Fruit fly (Drosophila melanogaster) whole organism, embryonic: ENCODE data around the gene CG7289.

ENCODE experiments used
- Bdp1 ChIP-seq: fragments of 200-800 bp; sonication (Bioruptor generic); optimal IDR thresholded peaks from 3 replicates; lab custom pipeline; 2016; ENCODE audit warnings: missing biosample characterization, missing genetic modification characterization
- Blimp-1 ChIP-seq: fragments of 200-800 bp; sonication (Bioruptor generic); optimal IDR thresholded peaks from 3 replicates; lab custom pipeline; 2018; ENCODE audit warnings: missing biosample characterization, missing genetic modification characterization, mild to moderate bottlenecking, moderate library complexity, missing genetic modification reagents
- CG10654 ChIP-seq: fragments of 200-800 bp; sonication (Bioruptor generic); optimal IDR thresholded peaks from 2 replicates; lab custom pipeline; 2016; ENCODE audit warnings: missing biosample characterization, missing genetic modification characterization
- CG10959 ChIP-seq: fragments of 200-800 bp; sonication (Bioruptor generic); IDR thresholded peaks from 2 replicates; pipeline ENCODE4 v1.3.6; 2022; ENCODE audit warnings: missing biosample characterization, missing genetic modification characterization
- CG12942 ChIP-seq: fragments of 200-800 bp; sonication (Bioruptor generic); optimal IDR thresholded peaks from 3 replicates; lab custom pipeline; 2016; ENCODE audit warnings: missing biosample characterization, missing genetic modification characterization
- CG13624 ChIP-seq: fragments of 200-800 bp; sonication (Bioruptor generic); optimal IDR thresholded peaks from 2 replicates; lab custom pipeline; 2016; ENCODE audit warnings: missing biosample characterization, missing genetic modification characterization
- CG16813 ChIP-seq: fragments of 200-800 bp; sonication (Bioruptor generic); IDR thresholded peaks from 3 replicates; pipeline ENCODE4 v1.3.6; 2022; ENCODE audit warnings: missing biosample characterization, missing genetic modification characterization; ENCODE audit not compliant: partially characterized antibody
- CG17328 ChIP-seq: fragments of 200-800 bp; sonication (Bioruptor generic); IDR thresholded peaks from 2 replicates; pipeline ENCODE4 v1.3.6; 2022; ENCODE audit warnings: missing biosample characterization, missing genetic modification characterization
- CG31224 ChIP-seq: fragments of 200-800 bp; sonication (Bioruptor generic); IDR thresholded peaks from 2 replicates; pipeline ENCODE4 v1.3.6; 2022; ENCODE audit warnings: missing biosample characterization, missing genetic modification characterization
- CG34224 ChIP-seq: fragments of 200-800 bp; sonication (Bioruptor generic); IDR thresholded peaks from 3 replicates; pipeline ENCODE4 v1.3.6; 2022; ENCODE audit warnings: missing biosample characterization, missing genetic modification characterization; ENCODE audit not compliant: partially characterized antibody
- CG4282 ChIP-seq: fragments of 200-800 bp; sonication (Bioruptor generic); optimal IDR thresholded peaks from 2 replicates; lab custom pipeline; 2016; ENCODE audit warnings: missing biosample characterization, missing genetic modification characterization
- CG5245 ChIP-seq: fragments of 200-800 bp; sonication (Bioruptor generic); optimal IDR thresholded peaks from 3 replicates; lab custom pipeline; 2016; ENCODE audit warnings: missing biosample characterization, missing genetic modification characterization
- CG6254 ChIP-seq: fragments of 200-800 bp; sonication (Bioruptor generic); optimal IDR thresholded peaks from 3 replicates; lab custom pipeline; 2017; ENCODE audit warnings: mild to moderate bottlenecking, missing biosample characterization, missing genetic modification reagents, missing genetic modification characterization
- CG6683 ChIP-seq: fragments of 200-800 bp; sonication (Bioruptor generic); optimal IDR thresholded peaks from 2 replicates; lab custom pipeline; 2017; ENCODE audit warnings: missing biosample characterization, mild to moderate bottlenecking, missing genetic modification characterization, missing genetic modification reagents
- CG6813 ChIP-seq: fragments of 200-800 bp; sonication (Bioruptor generic); optimal IDR thresholded peaks from 2 replicates; lab custom pipeline; 2017; ENCODE audit warnings: missing biosample characterization, missing genetic modification characterization, mild to moderate bottlenecking, moderate library complexity, missing genetic modification reagents
- CG8359 ChIP-seq: fragments of 200-800 bp; sonication (Bioruptor generic); optimal IDR thresholded peaks from 2 replicates; lab custom pipeline; 2017; ENCODE audit warnings: missing biosample characterization, mild to moderate bottlenecking, missing genetic modification characterization, borderline replicate concordance
- CHES-1-like ChIP-seq: fragments of 200-800 bp; sonication (Bioruptor generic); optimal IDR thresholded peaks from 2 replicates; lab custom pipeline; 2016; ENCODE audit warnings: missing biosample characterization, missing genetic modification characterization
- CkIIα-i1 ChIP-seq: fragments of 200-800 bp; sonication (Bioruptor generic); IDR thresholded peaks from 2 replicates; pipeline ENCODE4 v1.3.6; 2022; ENCODE audit warnings: missing biosample characterization, missing genetic modification characterization
- Deaf1 ChIP-seq: fragments of 200-800 bp; optimal IDR thresholded peaks from 3 replicates; lab custom pipeline; 2019; ENCODE audit warnings: missing biosample characterization, mild to moderate bottlenecking, missing genetic modification characterization, moderate library complexity
- Dll ChIP-seq: fragments of 200-800 bp; sonication (Bioruptor generic); IDR thresholded peaks from 4 replicates; pipeline ENCODE4 v1.3.6; 2022; ENCODE audit warnings: missing biosample characterization, missing genetic modification characterization; ENCODE audit not compliant: partially characterized antibody
- Elba2 ChIP-seq: fragments of 200-800 bp; sonication (Bioruptor generic); optimal IDR thresholded peaks from 3 replicates; lab custom pipeline; 2016; ENCODE audit warnings: missing biosample characterization, missing genetic modification characterization
- HLH4C ChIP-seq: fragments of 200-800 bp; sonication (Bioruptor generic); IDR thresholded peaks from 3 replicates; pipeline ENCODE4 v1.3.6; 2022; ENCODE audit warnings: missing biosample characterization, missing genetic modification characterization; ENCODE audit not compliant: partially characterized antibody
- HmgZ ChIP-seq: fragments of 200-800 bp; sonication (Bioruptor generic); optimal IDR thresholded peaks from 2 replicates; lab custom pipeline; 2018; ENCODE audit warnings: missing biosample characterization, mild to moderate bottlenecking, missing genetic modification characterization
- Med ChIP-seq: fragments of 200-800 bp; sonication (Bioruptor generic); peaks from one replicate; lab custom pipeline; 2016; ENCODE audit warnings: missing biosample characterization, missing genetic modification characterization, mild to moderate bottlenecking, inconsistent platforms, moderate library complexity
- Nf-YC ChIP-seq: fragments of 200-800 bp; optimal IDR thresholded peaks from 3 replicates; lab custom pipeline; 2019; ENCODE audit warnings: missing biosample characterization, mild to moderate bottlenecking, missing genetic modification characterization, moderate library complexity
- Side ChIP-seq: fragments of 200-800 bp; sonication (Bioruptor generic); optimal IDR thresholded peaks from 2 replicates; lab custom pipeline; 2016; ENCODE audit warnings: missing biosample characterization, missing genetic modification characterization
- ab ChIP-seq: fragments of 200-800 bp; sonication (Bioruptor generic); optimal IDR thresholded peaks from 2 replicates; lab custom pipeline; 2016; ENCODE audit warnings: missing biosample characterization, missing genetic modification characterization
- amos ChIP-seq: fragments of 200-800 bp; sonication (Bioruptor generic); IDR thresholded peaks from 2 replicates; pipeline ENCODE4 v1.3.6; 2022; ENCODE audit warnings: missing biosample characterization, missing genetic modification characterization; ENCODE audit not compliant: partially characterized antibody
- ara ChIP-seq: fragments of 200-800 bp; sonication (Bioruptor generic); IDR thresholded peaks from 2 replicates; pipeline ENCODE4 v1.3.6; 2022; ENCODE audit warnings: missing biosample characterization, missing genetic modification characterization
- ato ChIP-seq: fragments of 200-800 bp; sonication (Bioruptor generic); IDR thresholded peaks from 2 replicates; pipeline ENCODE4 v1.3.6; 2022; ENCODE audit warnings: missing biosample characterization, missing genetic modification characterization; ENCODE audit not compliant: partially characterized antibody
- crp ChIP-seq, 2 experiments: fragments of 200-800 bp; sonication (Bioruptor generic); optimal IDR thresholded peaks; 2 replicates in 1 of 2; 3 replicates in 1 of 2; lab custom pipeline; 2017; ENCODE audit warnings: missing biosample characterization in 2 of 2, missing genetic modification characterization in 2 of 2, mild to moderate bottlenecking in 1 of 2, moderate library complexity in 1 of 2
- cwo ChIP-seq: fragments of 200-800 bp; sonication (Bioruptor generic); optimal IDR thresholded peaks from 3 replicates; lab custom pipeline; 2017; ENCODE audit warnings: missing biosample characterization, missing genetic modification characterization, mild to moderate bottlenecking, moderate library complexity, missing genetic modification reagents
- dmrt11E ChIP-seq: fragments of 200-800 bp; sonication (Bioruptor generic); optimal IDR thresholded peaks from 3 replicates; lab custom pipeline; 2018; ENCODE audit warnings: missing biosample characterization, mild to moderate bottlenecking, missing genetic modification characterization, moderate library complexity
- eve ChIP-seq, 2 experiments: fragments of >200 bp; optimal IDR thresholded peaks; 2 replicates each; lab custom pipeline; 2017; ENCODE audit warnings: missing biosample characterization in 2 of 2, missing genetic modification characterization in 2 of 2
- gcm ChIP-seq: fragments of 200-800 bp; sonication (Bioruptor generic); optimal IDR thresholded peaks from 2 replicates; lab custom pipeline; 2019; ENCODE audit warnings: missing biosample characterization, mild to moderate bottlenecking, missing genetic modification characterization, moderate library complexity
- gem ChIP-seq: fragments of 200-800 bp; sonication (Bioruptor generic); optimal IDR thresholded peaks from 2 replicates; lab custom pipeline; 2019; ENCODE audit warnings: missing biosample characterization, mild to moderate bottlenecking, missing genetic modification characterization, moderate library complexity
- hb ChIP-seq: fragments of 200-800 bp; sonication (Bioruptor generic); IDR thresholded peaks from 3 replicates; pipeline ENCODE4 v1.3.6; 2022; ENCODE audit warnings: missing biosample characterization, missing genetic modification characterization; ENCODE audit not compliant: partially characterized antibody
- her ChIP-seq: fragments of 200-800 bp; sonication (Bioruptor generic); optimal IDR thresholded peaks from 2 replicates; lab custom pipeline; 2016; ENCODE audit warnings: missing biosample characterization, missing genetic modification characterization
- hkb ChIP-seq, 2 experiments: fragments of 200-800 bp in 1 of 2; fragments of >200 bp in 1 of 2; sonication (Bioruptor generic) in 1 of 2; IDR thresholded peaks in 1 of 2; optimal IDR thresholded peaks in 1 of 2; 2 replicates each; pipeline versions ENCODE4 v1.3.6 to Lab custom; 2017 to 2022; ENCODE audit warnings: missing biosample characterization in 1 of 2, missing genetic modification characterization in 1 of 2
- insv ChIP-seq, 2 experiments: fragments of 200-800 bp; sonication (Bioruptor generic); optimal IDR thresholded peaks; 3 replicates each; lab custom pipeline; 2016 to 2018; ENCODE audit warnings: missing biosample characterization in 2 of 2, missing genetic modification characterization in 2 of 2
- klu ChIP-seq: fragments of 200-800 bp; sonication (Bioruptor generic); IDR thresholded peaks from 2 replicates; pipeline ENCODE4 v1.3.6; 2022; ENCODE audit warnings: missing biosample characterization, missing genetic modification characterization
- mld ChIP-seq: fragments of 200-800 bp; sonication (Bioruptor generic); IDR thresholded peaks from 3 replicates; pipeline ENCODE4 v1.3.6; 2022; ENCODE audit warnings: missing biosample characterization, missing genetic modification characterization; ENCODE audit not compliant: partially characterized antibody
- nerfin-1 ChIP-seq: fragments of 200-800 bp; sonication (Bioruptor generic); optimal IDR thresholded peaks from 3 replicates; lab custom pipeline; 2019; ENCODE audit warnings: missing biosample characterization, mild to moderate bottlenecking, missing genetic modification characterization, moderate library complexity
- row ChIP-seq: fragments of 200-800 bp; sonication (Bioruptor generic); IDR thresholded peaks from 3 replicates; pipeline ENCODE4 v1.3.6; 2022; ENCODE audit warnings: missing biosample characterization, missing genetic modification characterization
- sens ChIP-seq: fragments of 200-800 bp; sonication (Bioruptor generic); peaks from one replicate; lab custom pipeline; 2016; ENCODE audit warnings: missing biosample characterization, missing genetic modification characterization
- tna ChIP-seq: fragments of 200-800 bp; sonication (Bioruptor generic); IDR thresholded peaks from 2 replicates; pipeline ENCODE4 v1.3.6; 2022; ENCODE audit warnings: missing biosample characterization, missing genetic modification characterization; ENCODE audit not compliant: partially characterized antibody
- vvl ChIP-seq: fragments of 200-800 bp; sonication (Bioruptor generic); IDR thresholded peaks from 2 replicates; pipeline ENCODE4 v1.3.6; 2022; ENCODE audit warnings: missing biosample characterization, missing genetic modification characterization

Gene CG7289

dm6 chr2L:2010335-2011061, 28.5 kb downstream of the CG7289 start (continued):
- no peak for TF ChIP-seq CG10959 (GFP tag; lab: Robert Waterston, UW)
- TF ChIP-seq CG6683 (GFP tag; lab: Kevin White, UChicago): no peak
- TF ChIP-seq CG34224 (GFP tag; lab: Robert Waterston, UW): peak; percentile 56; the same call in 2 of the 3 replicates
- peak; percentile 71; the same call in 1 of the 2 replicates for TF ChIP-seq tna (GFP tag; lab: Robert Waterston, UW)
- no peak for TF ChIP-seq crp (GFP tag; optimal IDR thresholded peaks at IDR 0.05; lab: Kevin White, UChicago)
- TF ChIP-seq CG13624 (GFP tag; lab: Kevin White, UChicago): no peak
- TF ChIP-seq hb (GFP tag; lab: Robert Waterston, UW): 0 out of 3 replicates have a peak, but pooled peaks have one; percentile 50
- peak; percentile 7 for TF ChIP-seq Med (GFP tag; lab: Kevin White, UChicago)
- no peak for TF ChIP-seq CG8359 (GFP tag; lab: Kevin White, UChicago)
- TF ChIP-seq CG4282 (GFP tag; lab: Kevin White, UChicago): no peak
- peak; percentile 64; the same call in 2 of the 4 replicates for TF ChIP-seq Dll (GFP tag; lab: Robert Waterston, UW)
- no peak for TF ChIP-seq dmrt11E (tag; lab: Kevin White, UChicago)
- TF ChIP-seq gem (tag; lab: Kevin White, UChicago): peak; percentile 13
- TF ChIP-seq CG17328 (GFP tag; lab: Robert Waterston, UW): no peak
- no peak for TF ChIP-seq Deaf1 (tag; lab: Kevin White, UChicago)
- TF ChIP-seq amos (GFP tag; lab: Robert Waterston, UW): peak; percentile 85
- TF ChIP-seq sens (GFP tag; lab: Kevin White, UChicago): peak; percentile 53
- no peak for TF ChIP-seq HmgZ (tag; lab: Kevin White, UChicago)
- no peak for TF ChIP-seq CG5245 (GFP tag; lab: Kevin White, UChicago)
- TF ChIP-seq CG10654 (GFP tag; lab: Kevin White, UChicago): no peak
- no peak for TF ChIP-seq CG6813 (GFP tag; lab: Kevin White, UChicago)
- TF ChIP-seq Blimp-1 (GFP tag; lab: Kevin White, UChicago): peak; percentile 27
- no peak for TF ChIP-seq CHES-1-like (GFP tag; lab: Kevin White, UChicago)
- TF ChIP-seq klu (GFP tag; lab: Robert Waterston, UW): no peak
- peak; percentile 76 for TF ChIP-seq HLH4C
- TF ChIP-seq row: no peak
- TF ChIP-seq her (GFP tag; lab: Kevin White, UChicago): no peak
- TF ChIP-seq Elba2: no peak
- TF ChIP-seq eve (GFP tag; optimal IDR thresholded peaks at IDR 0.05; lab: Kevin White, UChicago): no peak
- no peak for TF ChIP-seq CG12942 (GFP tag; lab: Kevin White, UChicago)
- no peak for TF ChIP-seq insv (GFP tag; optimal IDR thresholded peaks at IDR 0.05; lab: Kevin White, UChicago)
- 0 out of 2 replicates have a peak, but pooled peaks have one; percentile 17 for TF ChIP-seq vvl
- peak; percentile 99 for TF ChIP-seq Bdp1 (GFP tag; lab: Kevin White, UChicago)
- TF ChIP-seq Nf-YC (tag; lab: Kevin White, UChicago): no peak
- no peak for TF ChIP-seq Side (GFP tag; lab: Kevin White, UChicago)
- no peak for TF ChIP-seq ara (GFP tag; lab: Robert Waterston, UW)
- TF ChIP-seq ato (GFP tag; lab: Robert Waterston, UW): peak; percentile 80
- TF ChIP-seq CG16813: peak; percentile 90
- peak; percentile 92 for TF ChIP-seq cwo (GFP tag; lab: Kevin White, UChicago)
- TF ChIP-seq hkb (optimal IDR thresholded peaks at IDR 0.05; lab: Kevin White, UChicago): no peak
- 0 out of 2 replicates have a peak, but pooled peaks have one; percentile 12 for TF ChIP-seq hkb (GFP tag; IDR thresholded peaks at IDR 0.05; lab: Robert Waterston, UW)
- no peak for TF ChIP-seq nerfin-1 (tag; lab: Kevin White, UChicago)
- no peak for TF ChIP-seq ab
- TF ChIP-seq mld (GFP tag; lab: Robert Waterston, UW): peak; percentile 85
- TF ChIP-seq CkIIα-i1 (GFP tag; lab: Robert Waterston, UW): no peak
- TF ChIP-seq CG6254: no peak
- TF ChIP-seq gcm (GFP tag; lab: Kevin White, UChicago): peak; percentile 14
- TF ChIP-seq CG31224 (GFP tag; lab: Robert Waterston, UW): no peak
